Fruit fly (Drosophila melanogaster): ENCODE data around the gene crb.

crb gene

DNA sequence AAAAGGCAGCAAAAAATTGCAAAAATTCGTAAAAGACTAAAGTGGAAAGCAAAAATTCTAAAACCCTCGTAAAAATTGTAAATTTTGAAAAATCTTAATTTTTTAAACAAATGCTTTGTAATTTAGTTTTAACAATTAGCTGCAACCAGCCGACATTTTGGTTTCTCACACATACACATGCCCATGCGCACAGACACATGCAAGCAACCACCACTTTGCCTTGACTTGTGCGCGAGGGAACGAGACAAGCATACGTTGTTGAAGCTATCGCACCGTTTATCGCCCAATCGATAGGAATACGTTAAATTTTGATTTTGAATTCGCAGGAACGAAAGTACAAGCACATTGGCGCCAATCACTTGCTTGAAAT lies 25.4 kb downstream of the crb start (continued):
- no peak for TF ChIP-seq slbo (GFP tag; IDR thresholded peaks at IDR 0.05)
- no peak for TF ChIP-seq CG11695 (GFP tag; IDR thresholded peaks at IDR 0.05)
- no peak for TF ChIP-seq CG10366 (GFP tag; IDR thresholded peaks at IDR 0.05)
- no peak for TF ChIP-seq CG2120 (GFP tag; optimal IDR thresholded peaks at IDR 0.05)
- no peak for TF ChIP-seq CG9727 (GFP tag; optimal IDR thresholded peaks at IDR 0.05)
- no peak for TF ChIP-seq CG11723 (GFP tag; optimal IDR thresholded peaks at IDR 0.05)
- no peak for TF ChIP-seq aop (GFP tag; IDR thresholded peaks at IDR 0.05)
- peak; percentile 35 for TF ChIP-seq CG7745 (tag; optimal IDR thresholded peaks at IDR 0.05)
- TF ChIP-seq crol (GFP tag; IDR thresholded peaks at IDR 0.05) = no peak
- TF ChIP-seq kni (GFP tag; optimal IDR thresholded peaks at IDR 0.05) = no peak
- TF ChIP-seq Hsf (GFP tag; optimal IDR thresholded peaks at IDR 0.05) = no peak
- no peak for TF ChIP-seq zfh1 (GFP tag; IDR thresholded peaks at IDR 0.05)
- TF ChIP-seq ara (GFP tag; IDR thresholded peaks at IDR 0.05) = no peak
- no peak for TF ChIP-seq CG16863 (GFP tag; optimal IDR thresholded peaks at IDR 0.05)
- no peak for TF ChIP-seq CHES-1-like (GFP tag; optimal IDR thresholded peaks at IDR 0.05)
- peak; percentile 81 for TF ChIP-seq CG6791 (GFP tag; IDR thresholded peaks at IDR 0.05; ENCODE audit: partially characterized antibody)
- no peak for TF ChIP-seq MTF-1 (GFP tag; optimal IDR thresholded peaks at IDR 0.05; ENCODE audit: borderline replicate concordance)
- TF ChIP-seq ssp (GFP tag; IDR thresholded peaks at IDR 0.05) = no peak
- no peak for TF ChIP-seq Sox100B (GFP tag; optimal IDR thresholded peaks at IDR 0.05)
- TF ChIP-seq HLHmδ (GFP tag; optimal IDR thresholded peaks at IDR 0.05) = peak; percentile 11
- no peak for TF ChIP-seq ems (GFP tag; optimal IDR thresholded peaks at IDR 0.05)
- TF ChIP-seq sob (GFP tag; IDR thresholded peaks at IDR 0.05) = no peak
- TF ChIP-seq disco-r (GFP tag; optimal IDR thresholded peaks at IDR 0.05) = no peak
- no peak for TF ChIP-seq ERR (GFP tag; optimal IDR thresholded peaks at IDR 0.05)
- no peak for TF ChIP-seq CG2712 (tag; optimal IDR thresholded peaks at IDR 0.05)
- no peak for TF ChIP-seq CG13775 (GFP tag; optimal IDR thresholded peaks at IDR 0.05)
- no peak for TF ChIP-seq tgo (GFP tag; IDR thresholded peaks at IDR 0.05)
- TF ChIP-seq CG14965 (GFP tag; optimal IDR thresholded peaks at IDR 0.05; ENCODE audit: borderline replicate concordance) = no peak
- TF ChIP-seq Stat92E (GFP tag; optimal IDR thresholded peaks at IDR 0.05) = no peak
- TF ChIP-seq CG9932 (GFP tag; IDR thresholded peaks at IDR 0.05) = no peak
- TF ChIP-seq CG4707 (GFP tag; optimal IDR thresholded peaks at IDR 0.05) = no peak
- TF ChIP-seq Fer2 (tag; optimal IDR thresholded peaks at IDR 0.05) = no peak
- TF ChIP-seq CG7556 (GFP tag; optimal IDR thresholded peaks at IDR 0.05) = no peak
- no peak for TF ChIP-seq CG11696 (GFP tag; IDR thresholded peaks at IDR 0.05)
- TF ChIP-seq psq (GFP tag; optimal IDR thresholded peaks at IDR 0.05) = no peak
- TF ChIP-seq CG12104 (GFP tag; optimal IDR thresholded peaks at IDR 0.05) = no peak
- TF ChIP-seq prd (optimal IDR thresholded peaks at IDR 0.05) = no peak
- no peak; the same call in 2 of the 3 replicates for TF ChIP-seq prd (GFP tag; IDR thresholded peaks at IDR 0.05)
- TF ChIP-seq CG2199 (GFP tag; IDR thresholded peaks at IDR 0.05) = no peak
- TF ChIP-seq Sox102F (GFP tag; optimal IDR thresholded peaks at IDR 0.05) = no peak
- TF ChIP-seq B-H1 (GFP tag; IDR thresholded peaks at IDR 0.05) = no peak
- TF ChIP-seq pros (GFP tag; optimal IDR thresholded peaks at IDR 0.05) = peak; percentile 30
- no peak for TF ChIP-seq CG4617 (GFP tag; optimal IDR thresholded peaks at IDR 0.05; ENCODE audit: borderline replicate concordance)
- TF ChIP-seq caup (GFP tag; optimal IDR thresholded peaks at IDR 0.05; ENCODE audit: severe bottlenecking) = no peak
- TF ChIP-seq az2 (GFP tag; optimal IDR thresholded peaks at IDR 0.05) = no peak
- no peak for TF ChIP-seq HmgD (GFP tag; optimal IDR thresholded peaks at IDR 0.05)
- no peak for TF ChIP-seq Bteb2 (GFP tag; optimal IDR thresholded peaks at IDR 0.05)
- no peak for TF ChIP-seq jumu (GFP tag; optimal IDR thresholded peaks at IDR 0.05)
- TF ChIP-seq cg (GFP tag; optimal IDR thresholded peaks at IDR 0.05) = peak; percentile 97
- no peak for TF ChIP-seq CG16779 (GFP tag; IDR thresholded peaks at IDR 0.05)
- no peak for TF ChIP-seq Neu2 (GFP tag; optimal IDR thresholded peaks at IDR 0.05; ENCODE audit: borderline replicate concordance)
- TF ChIP-seq CG16813 (GFP tag; IDR thresholded peaks at IDR 0.05; ENCODE audit: partially characterized antibody) = peak; percentile 57

Data from whole organism, embryonic.